Worm (Caenorhabditis elegans): ENCODE data around the gene C01G10.9.

DNA sequence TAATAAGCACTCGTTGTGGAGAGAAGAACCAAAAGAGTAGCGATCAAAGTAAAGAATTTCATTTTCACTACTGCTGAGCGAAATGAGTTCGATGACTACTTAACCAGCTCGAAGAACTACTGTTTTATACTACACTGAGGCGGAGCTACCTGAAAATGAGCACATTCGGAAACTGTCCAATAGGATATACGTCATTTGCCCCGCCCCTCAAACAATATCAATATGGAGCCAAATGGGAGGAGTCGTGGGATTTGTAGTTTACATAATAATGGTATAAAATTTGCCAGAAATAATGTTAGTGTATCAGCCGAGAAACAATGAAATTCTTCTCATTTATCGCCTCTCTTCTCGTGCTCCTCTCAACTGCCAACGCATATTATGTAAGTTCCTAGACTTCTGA is 7.1 kb downstream of the C01G10.9 start, which contains the start of the genes C01G10.5 and C01G10.4:
- no peak for TF ChIP-seq lin-32 (GFP tag; optimal IDR thresholded peaks at IDR 0.05)
- TF ChIP-seq elt-3 (tag; optimal IDR thresholded peaks at IDR 0.05): no peak
- no peak for TF ChIP-seq unc-62 (GFP tag; optimal IDR thresholded peaks at IDR 0.05)
- TF ChIP-seq snpc-4 (tag; optimal IDR thresholded peaks at IDR 0.05): no peak
- TF ChIP-seq nhr-28 (tag; optimal IDR thresholded peaks at IDR 0.05): no peak
- no peak for TF ChIP-seq unc-120 (tag; optimal IDR thresholded peaks at IDR 0.05; ENCODE audit: poor library complexity, severe bottlenecking)
- TF ChIP-seq cnd-1 (tag; optimal IDR thresholded peaks at IDR 0.05): no peak
- TF ChIP-seq hlh-1 (tag; optimal IDR thresholded peaks at IDR 0.05): no peak
- no peak for TF ChIP-seq nhr-12 (tag; optimal IDR thresholded peaks at IDR 0.05)
- no peak for TF ChIP-seq sptf-1 (tag; optimal IDR thresholded peaks at IDR 0.05)
- TF ChIP-seq blmp-1 (tag; optimal IDR thresholded peaks at IDR 0.05): no peak
